Fruit fly (Drosophila melanogaster) whole organism, embryonic: Measurements from ENCODE around the gene Ist1.

Source experiments
- Adf1 ChIP-seq: fragments of 200-800 bp; sonication (Bioruptor generic); IDR thresholded peaks from 2 replicates; pipeline ENCODE4 v1.3.6; 2022; ENCODE audit warnings: missing biosample characterization, missing genetic modification characterization
- CG8924 ChIP-seq: fragments of 200-800 bp; optimal IDR thresholded peaks from 3 replicates; lab custom pipeline; 2019; ENCODE audit warnings: missing biosample characterization, mild to moderate bottlenecking, missing genetic modification characterization, moderate library complexity
- CG9727 ChIP-seq: fragments of 200-800 bp; sonication (Bioruptor generic); optimal IDR thresholded peaks from 3 replicates; lab custom pipeline; 2017; ENCODE audit warnings: missing biosample characterization, mild to moderate bottlenecking, missing genetic modification characterization
- Myb ChIP-seq: fragments of 200-800 bp; sonication (Bioruptor generic); optimal IDR thresholded peaks from 2 replicates; lab custom pipeline; 2016; ENCODE audit warnings: missing biosample characterization, missing genetic modification characterization

DNA sequence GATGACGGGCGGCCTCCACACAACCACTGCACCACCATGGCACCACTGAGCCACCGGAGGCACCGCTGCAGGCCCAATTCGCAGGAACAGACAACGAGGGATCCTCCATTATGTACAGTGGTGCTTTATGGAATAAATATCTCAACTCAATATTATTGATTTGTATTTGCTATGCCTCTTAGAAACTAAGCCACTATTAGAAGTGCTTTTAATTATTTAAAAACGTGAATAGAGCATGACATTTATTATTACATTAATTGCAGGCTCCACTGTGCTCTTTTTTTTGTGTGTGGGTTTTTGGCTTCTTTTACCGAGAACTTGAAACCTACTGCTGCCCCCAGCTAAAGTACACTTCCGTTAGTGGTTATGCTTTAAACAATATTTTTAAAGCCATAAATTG, 14.9 kb upstream of the Ist1 start:
- TF ChIP-seq CG9727 (GFP tag; lab: Kevin White, UChicago): no peak
- TF ChIP-seq CG8924 (tag; lab: Kevin White, UChicago): no peak
- no peak for TF ChIP-seq Myb (GFP tag; lab: Kevin White, UChicago)
- no peak for TF ChIP-seq Adf1 (GFP tag; lab: Robert Waterston, UW)
